Worm (Caenorhabditis elegans) whole organism, L1 larva: ENCODE measurements around the gene T10B9.9.

Source experiments
- C04F5.9 ChIP-seq: sonication (generic microtip); optimal IDR thresholded peaks from 2 replicates; lab custom pipeline; 2016; ENCODE audit warnings: missing genetic modification characterization, missing compliant biosample characterization
- C16A3.4 ChIP-seq: fragments of 150-350 bp; optimal IDR thresholded peaks from 2 replicates; lab custom pipeline; 2014; ENCODE audit warnings: missing biosample characterization, missing genetic modification characterization
- Y116A8C.19 ChIP-seq: sonication (generic microtip); optimal IDR thresholded peaks from 2 replicates; lab custom pipeline; 2016; ENCODE audit warnings: missing compliant biosample characterization, missing genetic modification characterization, borderline replicate concordance
- aly-2 ChIP-seq: fragments of 150-350 bp; optimal IDR thresholded peaks from 2 replicates; lab custom pipeline; 2014; ENCODE audit warnings: missing biosample characterization, missing genetic modification characterization
- ceh-8 ChIP-seq: fragments of 200-800 bp; sonication (Bioruptor generic); optimal IDR thresholded peaks from 2 replicates; lab custom pipeline; 2018; ENCODE audit warnings: mild to moderate bottlenecking, missing genetic modification characterization, moderate library complexity, missing compliant biosample characterization
- ceh-82 ChIP-seq, 3 experiments: fragments of 150-350 bp in 1 of 3; sonication (generic microtip) in 2 of 3; optimal IDR thresholded peaks; 2 replicates each; lab custom pipeline; 2014 to 2017; ENCODE audit warnings: missing biosample characterization in 3 of 3, missing genetic modification characterization in 3 of 3
- ceh-88 ChIP-seq: fragments of 200-800 bp; sonication (Bioruptor generic); IDR thresholded peaks from 2 replicates; pipeline ENCODE4 v1.3.6; 2022; ENCODE audit warnings: missing genetic modification characterization, missing compliant biosample characterization
- ces-1 ChIP-seq: fragments of 150-350 bp; optimal IDR thresholded peaks from 2 replicates; lab custom pipeline; 2014; ENCODE audit warnings: missing biosample characterization, missing genetic modification reagents, missing genetic modification characterization
- efl-1 ChIP-seq, 4 experiments: fragments of 150-350 bp; optimal IDR thresholded peaks in 3 of 4; peaks in 1 of 4; 1 replicate in 1 of 4; 2 replicates in 3 of 4; lab custom pipeline; 2014; ENCODE audit warnings: missing biosample characterization in 2 of 4, missing genetic modification characterization in 2 of 4, missing genetic modification reagents in 2 of 4
- efl-3 ChIP-seq: fragments of 200-800 bp; sonication (Bioruptor generic); optimal IDR thresholded peaks from 2 replicates; lab custom pipeline; 2018; ENCODE audit warnings: mild to moderate bottlenecking, missing genetic modification characterization, missing compliant biosample characterization
- egl-27 ChIP-seq, 2 experiments: fragments of 150-350 bp in 1 of 2; sonication (generic microtip); optimal IDR thresholded peaks; 3 replicates each; lab custom pipeline; 2017 to 2018; ENCODE audit warnings: missing biosample characterization in 2 of 2, missing genetic modification characterization in 2 of 2, missing genetic modification reagents in 2 of 2
- elt-2 ChIP-seq: sonication (generic microtip); optimal IDR thresholded peaks from 2 replicates; lab custom pipeline; 2016; ENCODE audit warnings: missing genetic modification characterization, mild to moderate bottlenecking, inconsistent platforms, missing compliant biosample characterization, missing genetic modification reagents
- elt-3 ChIP-seq, 6 experiments: fragments of 150-350 bp in 1 of 6; sonication (generic microtip); optimal IDR thresholded peaks; 2 replicates each; lab custom pipeline; 2017 to 2018; ENCODE audit warnings: missing biosample characterization in 6 of 6, missing genetic modification characterization in 6 of 6, inconsistent platforms in 1 of 6
- ets-5 ChIP-seq: fragments of 200-800 bp; sonication (Bioruptor generic); IDR thresholded peaks from 2 replicates; pipeline ENCODE4 v1.3.6; 2022; ENCODE audit warnings: missing genetic modification characterization, missing compliant biosample characterization
- fkh-10 ChIP-seq: sonication (generic microtip); optimal IDR thresholded peaks from 2 replicates; lab custom pipeline; 2017; ENCODE audit warnings: missing biosample characterization, missing genetic modification reagents, missing genetic modification characterization
- fkh-8 ChIP-seq: sonication (generic microtip); optimal IDR thresholded peaks from 2 replicates; lab custom pipeline; 2016; ENCODE audit warnings: mild to moderate bottlenecking, missing genetic modification characterization, missing compliant biosample characterization
- hlh-17 ChIP-seq: fragments of 200-800 bp; sonication (Bioruptor generic); optimal IDR thresholded peaks from 2 replicates; lab custom pipeline; 2018; ENCODE audit warnings: missing genetic modification characterization, mild to moderate bottlenecking, missing compliant biosample characterization, moderate library complexity, borderline replicate concordance
- hpl-2 ChIP-seq: fragments of 150-350 bp; optimal IDR thresholded peaks from 2 replicates; lab custom pipeline; 2014; ENCODE audit warnings: missing biosample characterization, missing genetic modification reagents, missing genetic modification characterization
- irx-1 ChIP-seq: sonication (generic microtip); optimal IDR thresholded peaks from 2 replicates; lab custom pipeline; 2016; ENCODE audit warnings: missing genetic modification characterization, missing compliant biosample characterization
- isw-1 ChIP-seq: fragments of 200-800 bp; sonication (Bioruptor generic); IDR thresholded peaks from 2 replicates; pipeline ENCODE4 v1.3.6; 2022; ENCODE audit warnings: missing genetic modification characterization, missing compliant biosample characterization
- jun-1 ChIP-seq: fragments of 150-350 bp; optimal IDR thresholded peaks from 2 replicates; lab custom pipeline; 2014; ENCODE audit warnings: missing biosample characterization, missing genetic modification reagents, missing genetic modification characterization
- lin-13 ChIP-seq: fragments of 150-350 bp; optimal IDR thresholded peaks from 2 replicates; lab custom pipeline; 2014; ENCODE audit warnings: missing biosample characterization, missing genetic modification reagents, missing genetic modification characterization
- lin-14 ChIP-seq: fragments of 200-800 bp; sonication (Bioruptor generic); optimal IDR thresholded peaks from 2 replicates; lab custom pipeline; 2018; ENCODE audit warnings: mild to moderate bottlenecking, missing genetic modification characterization, moderate library complexity, missing compliant biosample characterization
- lin-35 ChIP-seq, 2 experiments: fragments of 150-350 bp; optimal IDR thresholded peaks; 2 replicates each; lab custom pipeline; 2014; ENCODE audit warnings: missing biosample characterization in 2 of 2, missing genetic modification characterization in 2 of 2, missing genetic modification reagents in 2 of 2
- lin-39 ChIP-seq: fragments of 150-350 bp; optimal IDR thresholded peaks from 2 replicates; lab custom pipeline; 2014; ENCODE audit warnings: missing biosample characterization, missing genetic modification reagents, missing genetic modification characterization
- lir-3 ChIP-seq: sonication (generic microtip); optimal IDR thresholded peaks from 2 replicates; lab custom pipeline; 2016; ENCODE audit warnings: mild to moderate bottlenecking, missing genetic modification characterization, moderate library complexity, missing compliant biosample characterization; ENCODE audit not compliant: poor library complexity
- lsy-2 ChIP-seq, 2 experiments: fragments of 150-350 bp; optimal IDR thresholded peaks; 2 replicates each; lab custom pipeline; 2014; ENCODE audit warnings: missing biosample characterization in 2 of 2, missing genetic modification characterization in 2 of 2
- mdl-1 ChIP-seq, 2 experiments: fragments of 150-350 bp; optimal IDR thresholded peaks; 2 replicates each; lab custom pipeline; 2014 to 2017; ENCODE audit warnings: missing biosample characterization in 2 of 2, missing genetic modification characterization in 2 of 2, inconsistent platforms in 1 of 2
- mef-2 ChIP-seq: fragments of 150-350 bp; optimal IDR thresholded peaks from 2 replicates; lab custom pipeline; 2014; ENCODE audit warnings: missing biosample characterization, missing genetic modification characterization
- mep-1 ChIP-seq: fragments of 150-350 bp; optimal IDR thresholded peaks from 2 replicates; lab custom pipeline; 2014; ENCODE audit warnings: missing biosample characterization, missing genetic modification characterization
- nhr-11 ChIP-seq: fragments of 150-350 bp; optimal IDR thresholded peaks from 2 replicates; lab custom pipeline; 2014; ENCODE audit warnings: missing biosample characterization, missing genetic modification characterization
- nhr-12 ChIP-seq: sonication (generic microtip); optimal IDR thresholded peaks from 2 replicates; lab custom pipeline; 2017; ENCODE audit warnings: missing biosample characterization, missing genetic modification characterization
- nhr-19 ChIP-seq: fragments of 200-800 bp; sonication (Bioruptor generic); conservative IDR thresholded peaks from 2 replicates; pipeline ENCODE4 v1.3.6; 2022; ENCODE audit warnings: missing genetic modification characterization, missing compliant biosample characterization
- nhr-20 ChIP-seq: sonication (generic microtip); optimal IDR thresholded peaks from 2 replicates; lab custom pipeline; 2016; ENCODE audit warnings: mild to moderate bottlenecking, missing genetic modification characterization, missing compliant biosample characterization
- nhr-237 ChIP-seq: fragments of 150-350 bp; optimal IDR thresholded peaks from 2 replicates; lab custom pipeline; 2014; ENCODE audit warnings: missing biosample characterization, missing genetic modification characterization
- nhr-28 ChIP-seq: fragments of 150-350 bp; optimal IDR thresholded peaks from 2 replicates; lab custom pipeline; 2014; ENCODE audit warnings: missing biosample characterization, missing genetic modification characterization
- nhr-47 ChIP-seq: sonication (generic microtip); optimal IDR thresholded peaks from 2 replicates; lab custom pipeline; 2016; ENCODE audit warnings: mild to moderate bottlenecking, missing genetic modification characterization, moderate library complexity, missing compliant biosample characterization
- nhr-71 ChIP-seq: sonication (generic microtip); optimal IDR thresholded peaks from 2 replicates; lab custom pipeline; 2016; ENCODE audit warnings: mild to moderate bottlenecking, missing genetic modification characterization, moderate library complexity, missing compliant biosample characterization
- nhr-84 ChIP-seq: sonication (generic microtip); optimal IDR thresholded peaks from 2 replicates; lab custom pipeline; 2017; ENCODE audit warnings: missing biosample characterization, missing genetic modification characterization
- nhr-85 ChIP-seq: sonication (generic microtip); peaks from one replicate; lab custom pipeline; 2016; ENCODE audit warnings: missing genetic modification characterization, inconsistent platforms, missing compliant biosample characterization
- nhr-90 ChIP-seq: sonication (generic microtip); optimal IDR thresholded peaks from 2 replicates; lab custom pipeline; 2016; ENCODE audit warnings: mild to moderate bottlenecking, missing genetic modification characterization, missing compliant biosample characterization; ENCODE audit not compliant: poor library complexity
- pag-3 ChIP-seq: sonication (generic microtip); optimal IDR thresholded peaks from 2 replicates; lab custom pipeline; 2017; ENCODE audit warnings: missing genetic modification characterization, mild to moderate bottlenecking, missing compliant biosample characterization, antibody characterized with exemption, borderline replicate concordance; ENCODE audit not compliant: insufficient read depth
- rnt-1 ChIP-seq: sonication (generic microtip); optimal IDR thresholded peaks from 2 replicates; lab custom pipeline; 2016; ENCODE audit warnings: mild to moderate bottlenecking, missing genetic modification characterization, moderate library complexity, missing compliant biosample characterization
- skn-1 ChIP-seq: fragments of 150-350 bp; optimal IDR thresholded peaks from 2 replicates; lab custom pipeline; 2014; ENCODE audit warnings: missing biosample characterization, missing genetic modification characterization
- snpc-4 ChIP-seq: fragments of 150-350 bp; optimal IDR thresholded peaks from 2 replicates; lab custom pipeline; 2014; ENCODE audit warnings: missing biosample characterization, missing genetic modification characterization
- snu-23 ChIP-seq: sonication (generic microtip); optimal IDR thresholded peaks from 2 replicates; lab custom pipeline; 2016; ENCODE audit warnings: missing genetic modification characterization, missing compliant biosample characterization
- sox-4 ChIP-seq: sonication (generic microtip); optimal IDR thresholded peaks from 2 replicates; lab custom pipeline; 2016; ENCODE audit warnings: missing genetic modification characterization, missing compliant biosample characterization
- unc-130 ChIP-seq: fragments of 150-350 bp; optimal IDR thresholded peaks from 2 replicates; lab custom pipeline; 2017; ENCODE audit warnings: missing biosample characterization, missing genetic modification characterization, inconsistent platforms
- unc-30 ChIP-seq: sonication (generic microtip); optimal IDR thresholded peaks from 2 replicates; lab custom pipeline; 2017; ENCODE audit warnings: missing biosample characterization, missing genetic modification characterization
- unc-62 ChIP-seq: fragments of 150-350 bp; optimal IDR thresholded peaks from 2 replicates; lab custom pipeline; 2014; ENCODE audit warnings: missing biosample characterization, missing genetic modification reagents, missing genetic modification characterization
- zip-4 ChIP-seq: fragments of 200-800 bp; sonication (Bioruptor generic); optimal IDR thresholded peaks from 2 replicates; lab custom pipeline; 2018; ENCODE audit warnings: mild to moderate bottlenecking, missing genetic modification characterization, moderate library complexity, missing compliant biosample characterization

The T10B9.9 gene

ce11 chrII:9757651-9758282 is 17.9 kb downstream of the T10B9.9 start, which contains the start of gene shk-1 (continued):
- no peak for TF ChIP-seq egl-27 (tag; optimal IDR thresholded peaks at IDR 0.05; lab: Kevin White, UChicago)
- TF ChIP-seq lin-13 (GFP tag; lab: Kevin White, UChicago), result no peak
- TF ChIP-seq efl-1 (optimal IDR thresholded peaks at IDR 0.05; lab: Kevin White, UChicago), result no peak
- TF ChIP-seq efl-1 (GFP tag; optimal IDR thresholded peaks at IDR 0.05 in 1 of 2; lab: Kevin White, UChicago), result peak in 1 of 2 experiments; percentile 14
- TF ChIP-seq nhr-47 (tag; lab: Kevin White, UChicago), result no peak
- no peak for TF ChIP-seq ces-1
- no peak for TF ChIP-seq mef-2 (tag; lab: Kevin White, UChicago)
- peak; percentile 27 for TF ChIP-seq snu-23 (GFP tag; lab: Kevin White, UChicago)
- TF ChIP-seq nhr-71, result peak; percentile 71
- no peak for TF ChIP-seq nhr-90
- no peak for TF ChIP-seq jun-1 (tag; lab: Kevin White, UChicago)
- no peak for TF ChIP-seq lin-35 (GFP tag; optimal IDR thresholded peaks at IDR 0.05; lab: Kevin White, UChicago)
- no peak for TF ChIP-seq unc-130 (tag; lab: Kevin White, UChicago)
- peak; percentile 77 for TF ChIP-seq rnt-1 (tag; lab: Kevin White, UChicago)
- TF ChIP-seq ceh-8 (GFP tag; lab: Kevin White, UChicago), result no peak
- TF ChIP-seq efl-3 (GFP tag; lab: Kevin White, UChicago), result no peak
- no peak for TF ChIP-seq hlh-17
- TF ChIP-seq unc-62, result no peak
- TF ChIP-seq fkh-10, result no peak
- TF ChIP-seq lin-39, result no peak
- TF ChIP-seq zip-4 (GFP tag; lab: Kevin White, UChicago), result no peak
- TF ChIP-seq Y116A8C.19 (tag; lab: Kevin White, UChicago), result no peak
- TF ChIP-seq lir-3 (tag; lab: Kevin White, UChicago), result no peak
- TF ChIP-seq nhr-237 (tag; lab: Kevin White, UChicago), result no peak
- no peak for TF ChIP-seq nhr-84
- peak; percentile 88 for TF ChIP-seq lin-14 (GFP tag; lab: Kevin White, UChicago)
- TF ChIP-seq mep-1, result no peak
- no peak for TF ChIP-seq nhr-28
- no peak for TF ChIP-seq irx-1
- no peak for TF ChIP-seq elt-2 (tag; lab: Kevin White, UChicago)
- TF ChIP-seq nhr-11 (tag; lab: Kevin White, UChicago), result peak; percentile 14
- no peak for TF ChIP-seq snpc-4 (tag; lab: Kevin White, UChicago)
- TF ChIP-seq aly-2, result no peak
- TF ChIP-seq hpl-2 (GFP tag; lab: Kevin White, UChicago), result no peak
- TF ChIP-seq nhr-19, result peak; percentile 17; the same call in 1 of the 2 replicates
- TF ChIP-seq unc-30 (tag; lab: Kevin White, UChicago), result no peak
- TF ChIP-seq lsy-2 (tag; optimal IDR thresholded peaks at IDR 0.05; lab: Kevin White, UChicago), result peak in 1 of 2 experiments; percentile 47
- TF ChIP-seq isw-1 (GFP tag; lab: Robert Waterston, UW), result no peak
- no peak for TF ChIP-seq ceh-88 (GFP tag; lab: Robert Waterston, UW)
- no peak for TF ChIP-seq ceh-82 (tag; optimal IDR thresholded peaks at IDR 0.05; lab: Kevin White, UChicago)
- no peak for TF ChIP-seq C04F5.9 (tag; lab: Kevin White, UChicago)
- TF ChIP-seq C16A3.4, result no peak
- TF ChIP-seq ets-5 (GFP tag; lab: Robert Waterston, UW), result no peak
- no peak for TF ChIP-seq fkh-8
- TF ChIP-seq skn-1, result no peak
- TF ChIP-seq mdl-1 (tag; optimal IDR thresholded peaks at IDR 0.05; lab: Kevin White, UChicago), result no peak
- TF ChIP-seq elt-3 (tag; optimal IDR thresholded peaks at IDR 0.05; lab: Kevin White, UChicago), result no peak
- peak; percentile 72 for TF ChIP-seq pag-3 (tag; lab: Kevin White, UChicago)
- no peak for TF ChIP-seq nhr-12 (tag; lab: Kevin White, UChicago)
- peak; percentile 21 for TF ChIP-seq nhr-20 (tag; lab: Kevin White, UChicago)
- no peak for TF ChIP-seq sox-4 (tag; lab: Kevin White, UChicago)
- TF ChIP-seq nhr-85 (tag; lab: Kevin White, UChicago), result no peak
